Fruit fly (Drosophila melanogaster): ENCODE data around the gene CG31954.

Gene CG31954

DNA sequence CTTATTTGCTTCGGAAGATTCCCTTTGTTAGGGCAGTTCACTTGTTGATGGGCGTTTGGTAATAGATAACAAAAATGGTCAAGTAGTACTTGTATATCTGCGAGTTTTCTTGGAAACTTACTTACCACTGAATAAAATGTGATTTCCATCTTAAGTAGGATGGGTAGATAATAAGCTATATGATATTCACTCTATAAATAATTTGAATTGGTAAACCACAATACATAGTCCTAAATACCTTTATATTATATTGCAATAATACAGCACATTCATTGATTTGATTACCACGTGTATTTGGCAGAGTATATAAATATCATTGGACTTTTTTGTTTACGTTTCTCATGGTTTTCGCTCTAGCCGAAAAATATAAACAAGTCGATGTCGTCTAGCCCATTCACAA lies 34.0 kb downstream of the CG31954 start (continued):
- no peak for TF ChIP-seq CG8944 (GFP tag; optimal IDR thresholded peaks at IDR 0.05)
- peak; percentile 68 for TF ChIP-seq fd3F (GFP tag; optimal IDR thresholded peaks at IDR 0.05)
- peak; percentile 60 for TF ChIP-seq phol (tag; optimal IDR thresholded peaks at IDR 0.05)
- no peak for TF ChIP-seq Opbp (GFP tag; IDR thresholded peaks at IDR 0.05; ENCODE audit: partially characterized antibody)
- TF ChIP-seq CG9876 (GFP tag; optimal IDR thresholded peaks at IDR 0.05): no peak
- TF ChIP-seq Atf-2 (GFP tag; optimal IDR thresholded peaks at IDR 0.05): no peak
- TF ChIP-seq BtbVII (GFP tag; optimal IDR thresholded peaks at IDR 0.05): peak; percentile 62
- no peak for TF ChIP-seq Rx (GFP tag; IDR thresholded peaks at IDR 0.05)
- peak; percentile 53 for TF ChIP-seq CG8924 (tag; optimal IDR thresholded peaks at IDR 0.05)
- no peak for TF ChIP-seq grn (GFP tag; optimal IDR thresholded peaks at IDR 0.05)
- TF ChIP-seq eyg (GFP tag; optimal IDR thresholded peaks at IDR 0.05): peak; percentile 4
- no peak for TF ChIP-seq fru (optimal IDR thresholded peaks at IDR 0.05)
- peak; percentile 77 for TF ChIP-seq Med (GFP tag)
- TF ChIP-seq cas (GFP tag; IDR thresholded peaks at IDR 0.05): no peak
- no peak for TF ChIP-seq sima (GFP tag; optimal IDR thresholded peaks at IDR 0.05)
- no peak for TF ChIP-seq CG12236 (GFP tag; optimal IDR thresholded peaks at IDR 0.05)
- TF ChIP-seq ken (GFP tag; IDR thresholded peaks at IDR 0.05): no peak
- no peak for TF ChIP-seq BEAF-32 (GFP tag; optimal IDR thresholded peaks at IDR 0.05)
- TF ChIP-seq Sox100B (GFP tag; optimal IDR thresholded peaks at IDR 0.05): peak; percentile 77
- no peak for TF ChIP-seq Adf1 (GFP tag; IDR thresholded peaks at IDR 0.05)
- TF ChIP-seq CG11085 (GFP tag; IDR thresholded peaks at IDR 0.05): no peak
- TF ChIP-seq Ets65A (GFP tag): no peak
- no peak for TF ChIP-seq fu2 (GFP tag; optimal IDR thresholded peaks at IDR 0.05)
- no peak for TF ChIP-seq CG34376 (GFP tag; optimal IDR thresholded peaks at IDR 0.05)
- no peak for TF ChIP-seq emc (GFP tag; optimal IDR thresholded peaks at IDR 0.05)
- peak; percentile 44 for TF ChIP-seq sisA (GFP tag; IDR thresholded peaks at IDR 0.05)
- no peak for TF ChIP-seq gro (GFP tag; optimal IDR thresholded peaks at IDR 0.05)
- 0 out of 2 replicates have a peak, but pooled peaks have one; percentile 54 for TF ChIP-seq E2f1 (GFP tag; IDR thresholded peaks at IDR 0.05)
- peak; percentile 15 for TF ChIP-seq CG6683 (GFP tag; optimal IDR thresholded peaks at IDR 0.05)
- TF ChIP-seq CG9215 (GFP tag; IDR thresholded peaks at IDR 0.05): peak; percentile 62
- TF ChIP-seq Hey (tag; optimal IDR thresholded peaks at IDR 0.05): no peak
- TF ChIP-seq Fer1 (GFP tag; optimal IDR thresholded peaks at IDR 0.05): peak; percentile 72
- TF ChIP-seq chm (GFP tag; IDR thresholded peaks at IDR 0.05): no peak
- TF ChIP-seq Deaf1 (tag; optimal IDR thresholded peaks at IDR 0.05): peak; percentile 18
- no peak for TF ChIP-seq CG15696 (tag; optimal IDR thresholded peaks at IDR 0.05)
- no peak for TF ChIP-seq Neu2 (GFP tag; optimal IDR thresholded peaks at IDR 0.05; ENCODE audit: borderline replicate concordance)
- no peak for TF ChIP-seq CG15514 (GFP tag; optimal IDR thresholded peaks at IDR 0.05)
- peak; percentile 62 for TF ChIP-seq CG10209 (GFP tag; optimal IDR thresholded peaks at IDR 0.05)
- no peak for TF ChIP-seq wek (GFP tag; optimal IDR thresholded peaks at IDR 0.05)
- peak; percentile 30 for TF ChIP-seq CG6813 (GFP tag; optimal IDR thresholded peaks at IDR 0.05)
- TF ChIP-seq pb (GFP tag; optimal IDR thresholded peaks at IDR 0.05): no peak
- peak; percentile 21 for TF ChIP-seq scrt (GFP tag; optimal IDR thresholded peaks at IDR 0.05)
- TF ChIP-seq CG16863 (GFP tag; optimal IDR thresholded peaks at IDR 0.05): peak; percentile 1
- no peak for TF ChIP-seq zen2 (GFP tag; IDR thresholded peaks at IDR 0.05; ENCODE audit: partially characterized antibody)
- TF ChIP-seq CHES-1-like (GFP tag; optimal IDR thresholded peaks at IDR 0.05): peak; percentile 55
- peak; percentile 33 for TF ChIP-seq Nf-YC (tag; optimal IDR thresholded peaks at IDR 0.05)
- TF ChIP-seq CG12391 (tag; optimal IDR thresholded peaks at IDR 0.05): peak; percentile 74
- TF ChIP-seq zfh1 (GFP tag; IDR thresholded peaks at IDR 0.05): no peak
- peak; percentile 37; the same call in 1 of the 2 replicates for TF ChIP-seq klu (GFP tag; IDR thresholded peaks at IDR 0.05)
- TF ChIP-seq CG1792 (GFP tag; optimal IDR thresholded peaks at IDR 0.05): no peak
- TF ChIP-seq sd (tag; optimal IDR thresholded peaks at IDR 0.05): peak; percentile 18
- TF ChIP-seq dmrt11E (tag; optimal IDR thresholded peaks at IDR 0.05): peak; percentile 26
